Worm (Caenorhabditis elegans): ENCODE data around the gene ric-3.

DNA sequence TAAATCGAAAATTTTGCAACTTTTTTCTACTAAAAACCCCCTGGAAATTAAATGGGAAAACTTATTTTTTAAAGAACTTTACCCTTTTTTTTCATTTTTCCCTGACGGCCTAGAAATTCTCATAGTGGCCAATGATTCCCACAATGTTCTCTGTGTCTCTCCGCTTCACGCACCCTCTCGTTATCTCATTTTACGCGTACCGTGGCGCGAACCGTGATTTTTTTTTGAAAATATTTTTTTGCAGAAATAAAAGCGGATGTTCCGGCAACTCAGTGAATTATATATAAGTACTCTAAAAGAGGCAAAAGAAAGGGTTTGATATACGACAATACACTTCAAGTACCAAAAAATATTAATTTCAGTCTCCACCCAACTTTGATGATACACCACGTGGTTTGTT is 28.3 kb downstream of the ric-3 start, which contains the start of gene C06A6.2:
- TF ChIP-seq ceh-45 (GFP tag; IDR thresholded peaks at IDR 0.05), result no peak
- TF ChIP-seq pha-4 (tag; optimal IDR thresholded peaks at IDR 0.05), result no peak
- no peak for TF ChIP-seq ceh-18 (tag; optimal IDR thresholded peaks at IDR 0.05)
- no peak for TF ChIP-seq C38D4.7 (GFP tag; optimal IDR thresholded peaks at IDR 0.05)
- no peak for TF ChIP-seq ets-4 (tag; optimal IDR thresholded peaks at IDR 0.05)
